Worm (Caenorhabditis elegans) whole organism, L1 larva: ENCODE data around the gene D1086.1.

ENCODE experiments used
- C04F5.9 ChIP-seq: sonication (generic microtip); optimal IDR thresholded peaks from 2 replicates; lab custom pipeline; 2016; ENCODE audit warnings: missing genetic modification characterization, missing compliant biosample characterization
- C34B4.2 ChIP-seq: sonication (generic microtip); optimal IDR thresholded peaks from 2 replicates; lab custom pipeline; 2017; ENCODE audit warnings: mild to moderate bottlenecking, missing genetic modification characterization, missing compliant biosample characterization
- blmp-1 ChIP-seq: fragments of 150-350 bp; optimal IDR thresholded peaks from 2 replicates; lab custom pipeline; 2014; ENCODE audit warnings: missing biosample characterization, missing genetic modification characterization
- ceh-63 ChIP-seq: fragments of 200-800 bp; sonication (Bioruptor generic); optimal IDR thresholded peaks from 2 replicates; lab custom pipeline; 2018; ENCODE audit warnings: mild to moderate bottlenecking, missing genetic modification characterization, missing compliant biosample characterization
- ceh-88 ChIP-seq: fragments of 200-800 bp; sonication (Bioruptor generic); IDR thresholded peaks from 2 replicates; pipeline ENCODE4 v1.3.6; 2022; ENCODE audit warnings: missing genetic modification characterization, missing compliant biosample characterization
- dpl-1 ChIP-seq, 3 experiments: fragments of 150-350 bp in 2 of 3; sonication (generic microtip) in 1 of 3; optimal IDR thresholded peaks; 2 replicates each; lab custom pipeline; 2014 to 2017; ENCODE audit warnings: missing biosample characterization in 3 of 3, missing genetic modification characterization in 3 of 3, missing genetic modification reagents in 3 of 3
- dsc-1 ChIP-seq: sonication (generic microtip); optimal IDR thresholded peaks from 2 replicates; lab custom pipeline; 2016; ENCODE audit warnings: mild to moderate bottlenecking, missing genetic modification characterization, missing compliant biosample characterization
- efl-1 ChIP-seq, 4 experiments: fragments of 150-350 bp; optimal IDR thresholded peaks in 3 of 4; peaks in 1 of 4; 1 replicate in 1 of 4; 2 replicates in 3 of 4; lab custom pipeline; 2014; ENCODE audit warnings: missing biosample characterization in 2 of 4, missing genetic modification characterization in 2 of 4, missing genetic modification reagents in 2 of 4
- elt-3 ChIP-seq, 6 experiments: fragments of 150-350 bp in 1 of 6; sonication (generic microtip); optimal IDR thresholded peaks; 2 replicates each; lab custom pipeline; 2017 to 2018; ENCODE audit warnings: missing biosample characterization in 6 of 6, missing genetic modification characterization in 6 of 6, inconsistent platforms in 1 of 6
- fkh-8 ChIP-seq: sonication (generic microtip); optimal IDR thresholded peaks from 2 replicates; lab custom pipeline; 2016; ENCODE audit warnings: mild to moderate bottlenecking, missing genetic modification characterization, missing compliant biosample characterization
- fos-1 ChIP-seq: fragments of 150-350 bp; optimal IDR thresholded peaks from 2 replicates; lab custom pipeline; 2014; ENCODE audit warnings: missing biosample characterization, missing genetic modification characterization
- hlh-4 ChIP-seq: sonication (generic microtip); optimal IDR thresholded peaks from 2 replicates; lab custom pipeline; 2016; ENCODE audit warnings: mild to moderate bottlenecking, missing genetic modification characterization, missing compliant biosample characterization
- irx-1 ChIP-seq: sonication (generic microtip); optimal IDR thresholded peaks from 2 replicates; lab custom pipeline; 2016; ENCODE audit warnings: missing genetic modification characterization, missing compliant biosample characterization
- lin-13 ChIP-seq: fragments of 150-350 bp; optimal IDR thresholded peaks from 2 replicates; lab custom pipeline; 2014; ENCODE audit warnings: missing biosample characterization, missing genetic modification reagents, missing genetic modification characterization
- lin-14 ChIP-seq: fragments of 200-800 bp; sonication (Bioruptor generic); optimal IDR thresholded peaks from 2 replicates; lab custom pipeline; 2018; ENCODE audit warnings: mild to moderate bottlenecking, missing genetic modification characterization, moderate library complexity, missing compliant biosample characterization
- lin-15B ChIP-seq: fragments of 150-350 bp; sonication (generic microtip); optimal IDR thresholded peaks from 3 replicates; lab custom pipeline; 2014; ENCODE audit warnings: missing biosample characterization, missing genetic modification characterization
- lin-39 ChIP-seq: fragments of 150-350 bp; optimal IDR thresholded peaks from 2 replicates; lab custom pipeline; 2014; ENCODE audit warnings: missing biosample characterization, missing genetic modification reagents, missing genetic modification characterization
- lsy-2 ChIP-seq, 2 experiments: fragments of 150-350 bp; optimal IDR thresholded peaks; 2 replicates each; lab custom pipeline; 2014; ENCODE audit warnings: missing biosample characterization in 2 of 2, missing genetic modification characterization in 2 of 2
- mef-2 ChIP-seq: fragments of 150-350 bp; optimal IDR thresholded peaks from 2 replicates; lab custom pipeline; 2014; ENCODE audit warnings: missing biosample characterization, missing genetic modification characterization
- mep-1 ChIP-seq: fragments of 150-350 bp; optimal IDR thresholded peaks from 2 replicates; lab custom pipeline; 2014; ENCODE audit warnings: missing biosample characterization, missing genetic modification characterization
- nhr-11 ChIP-seq: fragments of 150-350 bp; optimal IDR thresholded peaks from 2 replicates; lab custom pipeline; 2014; ENCODE audit warnings: missing biosample characterization, missing genetic modification characterization
- nhr-19 ChIP-seq: fragments of 200-800 bp; sonication (Bioruptor generic); conservative IDR thresholded peaks from 2 replicates; pipeline ENCODE4 v1.3.6; 2022; ENCODE audit warnings: missing genetic modification characterization, missing compliant biosample characterization
- nhr-20 ChIP-seq: sonication (generic microtip); optimal IDR thresholded peaks from 2 replicates; lab custom pipeline; 2016; ENCODE audit warnings: mild to moderate bottlenecking, missing genetic modification characterization, missing compliant biosample characterization
- nhr-47 ChIP-seq: sonication (generic microtip); optimal IDR thresholded peaks from 2 replicates; lab custom pipeline; 2016; ENCODE audit warnings: mild to moderate bottlenecking, missing genetic modification characterization, moderate library complexity, missing compliant biosample characterization
- nhr-71 ChIP-seq: sonication (generic microtip); optimal IDR thresholded peaks from 2 replicates; lab custom pipeline; 2016; ENCODE audit warnings: mild to moderate bottlenecking, missing genetic modification characterization, moderate library complexity, missing compliant biosample characterization
- nhr-76 ChIP-seq: sonication (generic microtip); optimal IDR thresholded peaks from 2 replicates; lab custom pipeline; 2017; ENCODE audit warnings: missing biosample characterization, missing genetic modification characterization
- nhr-77 ChIP-seq: fragments of 150-350 bp; optimal IDR thresholded peaks from 2 replicates; lab custom pipeline; 2014; ENCODE audit warnings: missing biosample characterization, missing genetic modification characterization
- nhr-84 ChIP-seq: sonication (generic microtip); optimal IDR thresholded peaks from 2 replicates; lab custom pipeline; 2017; ENCODE audit warnings: missing biosample characterization, missing genetic modification characterization
- nhr-85 ChIP-seq: sonication (generic microtip); peaks from one replicate; lab custom pipeline; 2016; ENCODE audit warnings: missing genetic modification characterization, inconsistent platforms, missing compliant biosample characterization
- nhr-90 ChIP-seq: sonication (generic microtip); optimal IDR thresholded peaks from 2 replicates; lab custom pipeline; 2016; ENCODE audit warnings: mild to moderate bottlenecking, missing genetic modification characterization, missing compliant biosample characterization; ENCODE audit not compliant: poor library complexity
- pax-3 ChIP-seq: fragments of 200-800 bp; sonication (Bioruptor generic); optimal IDR thresholded peaks from 2 replicates; lab custom pipeline; 2018; ENCODE audit warnings: mild to moderate bottlenecking, missing genetic modification characterization, moderate library complexity, missing compliant biosample characterization
- snu-23 ChIP-seq: sonication (generic microtip); optimal IDR thresholded peaks from 2 replicates; lab custom pipeline; 2016; ENCODE audit warnings: missing genetic modification characterization, missing compliant biosample characterization
- sox-4 ChIP-seq: sonication (generic microtip); optimal IDR thresholded peaks from 2 replicates; lab custom pipeline; 2016; ENCODE audit warnings: missing genetic modification characterization, missing compliant biosample characterization
- sptf-1 ChIP-seq: fragments of 150-350 bp; optimal IDR thresholded peaks from 2 replicates; lab custom pipeline; 2014; ENCODE audit warnings: missing biosample characterization, missing genetic modification characterization
- tbx-2 ChIP-seq: sonication (generic microtip); optimal IDR thresholded peaks from 2 replicates; lab custom pipeline; 2016; ENCODE audit warnings: missing genetic modification characterization, missing compliant biosample characterization
- tlp-1 ChIP-seq: fragments of 150-350 bp; optimal IDR thresholded peaks from 2 replicates; lab custom pipeline; 2014; ENCODE audit warnings: missing biosample characterization, missing genetic modification characterization
- unc-98 ChIP-seq: fragments of 200-800 bp; sonication (Bioruptor generic); IDR thresholded peaks from 2 replicates; pipeline ENCODE4 v1.3.6; 2022; ENCODE audit warnings: missing genetic modification characterization, missing compliant biosample characterization
- vab-15 ChIP-seq: sonication (generic microtip); optimal IDR thresholded peaks from 2 replicates; lab custom pipeline; 2017; ENCODE audit warnings: missing genotype, mild to moderate bottlenecking, missing genetic modification characterization, missing compliant biosample characterization
- xbp-1 ChIP-seq: sonication (generic microtip); optimal IDR thresholded peaks from 2 replicates; lab custom pipeline; 2016; ENCODE audit warnings: missing genetic modification characterization, missing compliant biosample characterization
- zag-1 ChIP-seq: fragments of 150-350 bp; optimal IDR thresholded peaks from 2 replicates; lab custom pipeline; 2014; ENCODE audit warnings: missing biosample characterization, missing genetic modification characterization
- ztf-4 ChIP-seq: fragments of 150-350 bp; optimal IDR thresholded peaks from 2 replicates; lab custom pipeline; 2014; ENCODE audit warnings: missing biosample characterization, missing genetic modification characterization

The D1086.1 gene

ce11 chrV:14147114-14147513, 48.5 kb downstream of the D1086.1 start:
- TF ChIP-seq fkh-8 (no peak), lin-15B (tag; lab: Kevin White, UChicago) (no peak), tbx-2 (tag; lab: Kevin White, UChicago) (no peak), ztf-4 (tag; lab: Kevin White, UChicago) (no peak), mef-2 (tag; lab: Kevin White, UChicago) (no peak), nhr-77 (tag; lab: Kevin White, UChicago) (no peak)

ce11 chrV:14149125-14149524, 50.5 kb downstream of the D1086.1 start:
- TF ChIP-seq nhr-85 (tag; lab: Kevin White, UChicago) (peak; percentile 85), irx-1 (tag; lab: Kevin White, UChicago) (no peak), efl-1 (optimal IDR thresholded peaks at IDR 0.05; lab: Kevin White, UChicago) (no peak), efl-1 (GFP tag; optimal IDR thresholded peaks at IDR 0.05 in 1 of 2; lab: Kevin White, UChicago) (peak in 1 of 2 experiments; percentile 73), fos-1 (tag; lab: Kevin White, UChicago) (no peak), nhr-71 (peak; percentile 28), lin-14 (peak; percentile 76), nhr-19 (no peak), ztf-4 (tag; lab: Kevin White, UChicago) (no peak), mep-1 (tag; lab: Kevin White, UChicago) (peak; percentile 21), nhr-77 (tag; lab: Kevin White, UChicago) (no peak), ceh-88 (GFP tag; lab: Robert Waterston, UW) (no peak), nhr-76 (no peak), dpl-1 (GFP tag; optimal IDR thresholded peaks at IDR 0.05; lab: Kevin White, UChicago) (no peak), tlp-1 (no peak), sptf-1 (tag; lab: Kevin White, UChicago) (no peak), lin-39 (tag; lab: Kevin White, UChicago) (no peak), nhr-20 (tag; lab: Kevin White, UChicago) (no peak), elt-3 (tag; optimal IDR thresholded peaks at IDR 0.05; lab: Kevin White, UChicago) (peak in 1 of 6 experiments; percentile 32), vab-15 (no peak), snu-23 (GFP tag; lab: Kevin White, UChicago) (peak; percentile 27), lin-15B (tag; lab: Kevin White, UChicago) (no peak), unc-98 (GFP tag; lab: Robert Waterston, UW) (no peak), blmp-1 (tag; lab: Kevin White, UChicago) (peak; percentile 41), xbp-1 (tag; lab: Kevin White, UChicago) (no peak), lsy-2 (tag; optimal IDR thresholded peaks at IDR 0.05; lab: Kevin White, UChicago) (peak in 1 of 2 experiments; percentile 34), C04F5.9 (tag; lab: Kevin White, UChicago) (no peak), C34B4.2 (tag; lab: Kevin White, UChicago) (no peak), pax-3 (tag; lab: Kevin White, UChicago) (no peak), ceh-63 (GFP tag; lab: Kevin White, UChicago) (no peak), nhr-47 (tag; lab: Kevin White, UChicago) (no peak), nhr-11 (tag; lab: Kevin White, UChicago) (no peak), dsc-1 (no peak), sox-4 (tag; lab: Kevin White, UChicago) (no peak), hlh-4 (tag; lab: Kevin White, UChicago) (no peak), nhr-84 (no peak), zag-1 (tag; lab: Kevin White, UChicago) (no peak), tbx-2 (tag; lab: Kevin White, UChicago) (no peak), lin-13 (GFP tag; lab: Kevin White, UChicago) (no peak), nhr-90 (no peak)
- TF ChIP-seq, all 84 proteins: peak for 9
